Fruit fly (Drosophila melanogaster) whole organism, embryonic: ENCODE measurements around the gene CG16749.
A peak's percentile ranks its signal among the peaks of the same experiment; 100 is the strongest.

ENCODE experiments used
- ATbp ChIP-seq: fragments of 200-800 bp; sonication (Bioruptor generic); optimal IDR thresholded peaks from 2 replicates; lab custom pipeline; 2017; ENCODE audit warnings: missing biosample characterization, mild to moderate bottlenecking, missing genetic modification characterization, missing genetic modification reagents
- Bdp1 ChIP-seq: fragments of 200-800 bp; sonication (Bioruptor generic); optimal IDR thresholded peaks from 3 replicates; lab custom pipeline; 2016; ENCODE audit warnings: missing biosample characterization, missing genetic modification characterization
- BtbVII ChIP-seq: fragments of 200-800 bp; sonication (Bioruptor generic); optimal IDR thresholded peaks from 3 replicates; lab custom pipeline; 2017; ENCODE audit warnings: missing biosample characterization, mild to moderate bottlenecking, missing genetic modification characterization
- C15 ChIP-seq: fragments of 200-800 bp; sonication (Bioruptor generic); IDR thresholded peaks from 3 replicates; pipeline ENCODE4 v1.3.6; 2022; ENCODE audit warnings: missing biosample characterization, missing genetic modification characterization
- CG10147 ChIP-seq: fragments of 200-800 bp; sonication (Bioruptor generic); optimal IDR thresholded peaks from 2 replicates; lab custom pipeline; 2019; ENCODE audit warnings: missing biosample characterization, mild to moderate bottlenecking, missing genetic modification characterization, moderate library complexity
- CG1024 ChIP-seq: fragments of 200-800 bp; sonication (Bioruptor generic); IDR thresholded peaks from 2 replicates; pipeline ENCODE4 v1.3.6; 2022; ENCODE audit warnings: missing biosample characterization, missing genetic modification characterization
- CG10267 ChIP-seq: fragments of 200-800 bp; sonication (Bioruptor generic); optimal IDR thresholded peaks from 2 replicates; lab custom pipeline; 2018; ENCODE audit warnings: missing biosample characterization, mild to moderate bottlenecking, missing genetic modification characterization, moderate library complexity
- CG10366 ChIP-seq: fragments of 200-800 bp; sonication (Bioruptor generic); IDR thresholded peaks from 2 replicates; pipeline ENCODE4 v1.3.6; 2022; ENCODE audit warnings: missing biosample characterization, missing genetic modification characterization
- CG11085 ChIP-seq: fragments of 200-800 bp; sonication (Bioruptor generic); IDR thresholded peaks from 2 replicates; pipeline ENCODE4 v1.3.6; 2022; ENCODE audit warnings: missing biosample characterization, missing genetic modification characterization
- CG12391 ChIP-seq: fragments of 200-800 bp; sonication (Bioruptor generic); optimal IDR thresholded peaks from 3 replicates; lab custom pipeline; 2018; ENCODE audit warnings: missing biosample characterization, mild to moderate bottlenecking, missing genetic modification characterization, moderate library complexity
- CG12769 ChIP-seq: fragments of 200-800 bp; sonication (Bioruptor generic); optimal IDR thresholded peaks from 2 replicates; lab custom pipeline; 2019; ENCODE audit warnings: missing biosample characterization, mild to moderate bottlenecking, missing genetic modification characterization, moderate library complexity
- CG14710 ChIP-seq: fragments of 200-800 bp; sonication (Bioruptor generic); optimal IDR thresholded peaks from 3 replicates; lab custom pipeline; 2019; ENCODE audit warnings: missing biosample characterization, mild to moderate bottlenecking, missing genetic modification characterization, moderate library complexity
- CG15601 ChIP-seq: fragments of 200-800 bp; sonication (Bioruptor generic); optimal IDR thresholded peaks from 3 replicates; lab custom pipeline; 2019; ENCODE audit warnings: missing biosample characterization, mild to moderate bottlenecking, missing genetic modification characterization, moderate library complexity
- CG3163 ChIP-seq: fragments of 200-800 bp; sonication (Bioruptor generic); optimal IDR thresholded peaks from 3 replicates; lab custom pipeline; 2016; ENCODE audit warnings: missing biosample characterization, missing genetic modification characterization
- CG4282 ChIP-seq: fragments of 200-800 bp; sonication (Bioruptor generic); optimal IDR thresholded peaks from 2 replicates; lab custom pipeline; 2016; ENCODE audit warnings: missing biosample characterization, missing genetic modification characterization
- CG4328 ChIP-seq: fragments of 200-800 bp; sonication (Bioruptor generic); optimal IDR thresholded peaks from 3 replicates; lab custom pipeline; 2017; ENCODE audit warnings: missing biosample characterization, missing genetic modification reagents, missing genetic modification characterization
- CG4360 ChIP-seq: fragments of 200-800 bp; sonication (Bioruptor generic); IDR thresholded peaks from 2 replicates; pipeline ENCODE4 v1.3.6; 2022; ENCODE audit warnings: missing biosample characterization, missing genetic modification characterization
- CG7357 ChIP-seq: fragments of 200-800 bp; sonication (Bioruptor generic); IDR thresholded peaks from 3 replicates; pipeline ENCODE4 v1.3.6; 2022; ENCODE audit warnings: missing biosample characterization, missing genetic modification characterization
- CrebB ChIP-seq: fragments of 200-800 bp; sonication (Bioruptor generic); optimal IDR thresholded peaks from 3 replicates; lab custom pipeline; 2018; ENCODE audit warnings: missing biosample characterization, mild to moderate bottlenecking, missing genetic modification characterization
- D ChIP-seq, 2 experiments: fragments of 200-800 bp in 1 of 2; fragments of >200 bp in 1 of 2; sonication (Bioruptor generic) in 1 of 2; optimal IDR thresholded peaks; 2 replicates in 1 of 2; 3 replicates in 1 of 2; lab custom pipeline; 2017; ENCODE audit warnings: mild to moderate bottlenecking in 1 of 2, missing biosample characterization in 1 of 2, missing genetic modification characterization in 1 of 2, missing genetic modification reagents in 1 of 2
- Dfd ChIP-seq, 2 experiments: fragments of >200 bp; optimal IDR thresholded peaks; 2 replicates each; lab custom pipeline; 2017; ENCODE audit warnings: missing biosample characterization in 2 of 2, missing genetic modification characterization in 2 of 2
- Dip2 ChIP-seq: fragments of 200-800 bp; sonication (Bioruptor generic); IDR thresholded peaks from 2 replicates; pipeline ENCODE4 v1.3.6; 2022; ENCODE audit warnings: missing biosample characterization, missing genetic modification characterization
- Dip3 ChIP-seq: fragments of 200-800 bp; sonication (Bioruptor generic); optimal IDR thresholded peaks from 3 replicates; lab custom pipeline; 2016; ENCODE audit warnings: missing biosample characterization, missing genetic modification characterization
- Ets65A ChIP-seq: fragments of 200-800 bp; sonication (Bioruptor generic); peaks from one replicate; lab custom pipeline; 2016; ENCODE audit warnings: missing biosample characterization, missing genetic modification characterization
- Hr78 ChIP-seq, 2 experiments: fragments of 200-800 bp in 1 of 2; fragments of >200 bp in 1 of 2; sonication (Bioruptor generic) in 1 of 2; optimal IDR thresholded peaks; 2 replicates each; lab custom pipeline; 2017 to 2019; ENCODE audit warnings: missing biosample characterization in 2 of 2, missing genetic modification characterization in 2 of 2, mild to moderate bottlenecking in 1 of 2, moderate library complexity in 1 of 2
- Lhr ChIP-seq: fragments of 200-800 bp; sonication (Bioruptor generic); optimal IDR thresholded peaks from 3 replicates; lab custom pipeline; 2017; ENCODE audit warnings: mild to moderate bottlenecking, missing biosample characterization, missing genetic modification reagents, missing genetic modification characterization
- Optix ChIP-seq: fragments of 200-800 bp; sonication (Bioruptor generic); IDR thresholded peaks from 3 replicates; pipeline ENCODE4 v1.3.6; 2022; ENCODE audit warnings: missing biosample characterization, missing genetic modification characterization
- Poxn ChIP-seq: fragments of 200-800 bp; sonication (Bioruptor generic); IDR thresholded peaks from 2 replicates; pipeline ENCODE4 v1.3.6; 2022; ENCODE audit warnings: missing biosample characterization, missing genetic modification characterization
- Side ChIP-seq: fragments of 200-800 bp; sonication (Bioruptor generic); optimal IDR thresholded peaks from 2 replicates; lab custom pipeline; 2016; ENCODE audit warnings: missing biosample characterization, missing genetic modification characterization
- Six4 ChIP-seq: fragments of 200-800 bp; sonication (Bioruptor generic); optimal IDR thresholded peaks from 2 replicates; lab custom pipeline; 2016; ENCODE audit warnings: missing biosample characterization, missing genetic modification characterization
- Sox102F ChIP-seq: fragments of 200-800 bp; sonication (Bioruptor generic); optimal IDR thresholded peaks from 2 replicates; lab custom pipeline; 2018; ENCODE audit warnings: missing biosample characterization, mild to moderate bottlenecking, missing genetic modification characterization, moderate library complexity
- aop ChIP-seq: fragments of 200-800 bp; sonication (Bioruptor generic); IDR thresholded peaks from 2 replicates; pipeline ENCODE4 v1.3.6; 2022; ENCODE audit warnings: missing biosample characterization, missing genetic modification characterization
- ash1 ChIP-seq: fragments of 200-800 bp; sonication (Bioruptor generic); optimal IDR thresholded peaks from 2 replicates; lab custom pipeline; 2018; ENCODE audit warnings: missing biosample characterization, mild to moderate bottlenecking, missing genetic modification characterization
- croc ChIP-seq: fragments of 200-800 bp; sonication (Bioruptor generic); conservative IDR thresholded peaks from 3 replicates; pipeline ENCODE4 v1.3.6; 2022; ENCODE audit warnings: missing biosample characterization, missing genetic modification characterization
- dmrt11E ChIP-seq: fragments of 200-800 bp; sonication (Bioruptor generic); optimal IDR thresholded peaks from 3 replicates; lab custom pipeline; 2018; ENCODE audit warnings: missing biosample characterization, mild to moderate bottlenecking, missing genetic modification characterization, moderate library complexity
- fru ChIP-seq: fragments of >200 bp; optimal IDR thresholded peaks from 2 replicates; lab custom pipeline; 2017
- lab ChIP-seq: fragments of 200-800 bp; sonication (Bioruptor generic); optimal IDR thresholded peaks from 3 replicates; lab custom pipeline; 2017; ENCODE audit warnings: missing biosample characterization, missing genetic modification characterization, mild to moderate bottlenecking, moderate library complexity, missing genetic modification reagents
- lola ChIP-seq, 3 experiments: fragments of >200 bp in 2 of 3; fragments of 200-800 bp in 1 of 3; sonication (Bioruptor generic) in 1 of 3; optimal IDR thresholded peaks; 2 replicates each; lab custom pipeline; 2017 to 2019; ENCODE audit warnings: missing biosample characterization in 3 of 3, missing genetic modification characterization in 3 of 3, mild to moderate bottlenecking in 1 of 3, moderate library complexity in 1 of 3
- otp ChIP-seq: fragments of 200-800 bp; sonication (Bioruptor generic); IDR thresholded peaks from 3 replicates; pipeline ENCODE4, ENCODE4 v1.3.6; 2022; ENCODE audit warnings: missing biosample characterization, missing genetic modification characterization
- pfk ChIP-seq: fragments of 200-800 bp; sonication (Bioruptor generic); optimal IDR thresholded peaks from 2 replicates; lab custom pipeline; 2018; ENCODE audit warnings: missing biosample characterization, mild to moderate bottlenecking, missing genetic modification characterization, moderate library complexity
- ranshi ChIP-seq: fragments of 200-800 bp; sonication (Bioruptor generic); IDR thresholded peaks from 2 replicates; pipeline ENCODE4 v1.3.6; 2022; ENCODE audit warnings: missing biosample characterization, missing genetic modification characterization
- repo ChIP-seq: fragments of 200-800 bp; sonication (Bioruptor generic); optimal IDR thresholded peaks from 2 replicates; lab custom pipeline; 2016; ENCODE audit warnings: missing biosample characterization, missing genetic modification characterization
- salm ChIP-seq: fragments of 200-800 bp; sonication (Bioruptor generic); optimal IDR thresholded peaks from 2 replicates; lab custom pipeline; 2018; ENCODE audit warnings: missing biosample characterization, mild to moderate bottlenecking, missing genetic modification characterization
- schlank ChIP-seq: fragments of 200-800 bp; sonication (Bioruptor generic); optimal IDR thresholded peaks from 2 replicates; lab custom pipeline; 2018; ENCODE audit warnings: missing biosample characterization, mild to moderate bottlenecking, missing genetic modification characterization
- sima ChIP-seq: fragments of 200-800 bp; sonication (Bioruptor generic); optimal IDR thresholded peaks from 2 replicates; lab custom pipeline; 2016; ENCODE audit warnings: missing biosample characterization, missing genetic modification characterization
- slou ChIP-seq: fragments of 200-800 bp; sonication (Bioruptor generic); optimal IDR thresholded peaks from 3 replicates; lab custom pipeline; 2016; ENCODE audit warnings: missing biosample characterization, missing genetic modification characterization
- stwl ChIP-seq: fragments of 200-800 bp; sonication (Bioruptor generic); optimal IDR thresholded peaks from 3 replicates; lab custom pipeline; 2018; ENCODE audit warnings: missing biosample characterization, mild to moderate bottlenecking, missing genetic modification characterization, moderate library complexity
- sug ChIP-seq: fragments of 200-800 bp; optimal IDR thresholded peaks from 2 replicates; lab custom pipeline; 2019; ENCODE audit warnings: missing biosample characterization, mild to moderate bottlenecking, missing genetic modification characterization, moderate library complexity
- tll ChIP-seq, 2 experiments: fragments of 200-800 bp in 1 of 2; fragments of >200 bp in 1 of 2; sonication (Bioruptor generic) in 1 of 2; optimal IDR thresholded peaks; 2 replicates each; lab custom pipeline; 2017 to 2019; ENCODE audit warnings: missing biosample characterization in 2 of 2, missing genetic modification characterization in 2 of 2, mild to moderate bottlenecking in 1 of 2, moderate library complexity in 1 of 2

The CG16749 gene

dm6 chr3R:9378644-9379411 is 47.1 kb upstream of the CG16749 start (continued):
- TF ChIP-seq stwl (tag; lab: Kevin White, UChicago) (no peak), Side (no peak), CG1024 (no peak), CG14710 (tag; lab: Kevin White, UChicago) (peak; percentile 87), CG15601 (peak; percentile 78), D (optimal IDR thresholded peaks at IDR 0.05; lab: Kevin White, UChicago) (no peak), D (GFP tag; optimal IDR thresholded peaks at IDR 0.05; lab: Kevin White, UChicago) (peak; percentile 74), croc (GFP tag; lab: Robert Waterston, UW) (peak; percentile 54; the same call in 2 of the 3 replicates), pfk (no peak), Ets65A (GFP tag; lab: Kevin White, UChicago) (peak; percentile 32), CG4328 (GFP tag; lab: Kevin White, UChicago) (peak; percentile 35), Sox102F (GFP tag; lab: Kevin White, UChicago) (no peak), Poxn (GFP tag; lab: Robert Waterston, UW) (no peak), CG10366 (GFP tag; lab: Robert Waterston, UW) (no peak), CrebB (tag; lab: Kevin White, UChicago) (no peak), CG4360 (GFP tag; lab: Robert Waterston, UW) (no peak), ash1 (no peak), ranshi (peak; percentile 32; the same call in 1 of the 2 replicates), CG12769 (tag; lab: Kevin White, UChicago) (no peak), C15 (GFP tag; lab: Robert Waterston, UW) (no peak), Dfd (GFP tag; optimal IDR thresholded peaks at IDR 0.05; lab: Kevin White, UChicago) (no peak), Lhr (GFP tag; lab: Kevin White, UChicago) (peak; percentile 10), Hr78 (GFP tag; optimal IDR thresholded peaks at IDR 0.05; lab: Kevin White, UChicago) (peak in 1 of 2 experiments; percentile 54), Optix (GFP tag; lab: Robert Waterston, UW) (0 out of 3 replicates have a peak, but pooled peaks have one; percentile 19), fru (lab: Kevin White, UChicago) (no peak), CG7357 (GFP tag; lab: Robert Waterston, UW) (peak; percentile 32; the same call in 1 of the 3 replicates), sug (no peak), CG3163 (GFP tag; lab: Kevin White, UChicago) (no peak), Bdp1 (GFP tag; lab: Kevin White, UChicago) (no peak), aop (GFP tag; lab: Robert Waterston, UW) (no peak), dmrt11E (tag; lab: Kevin White, UChicago) (peak; percentile 93), lab (GFP tag; lab: Kevin White, UChicago) (peak; percentile 27), CG10147 (GFP tag; lab: Kevin White, UChicago) (no peak), sima (no peak), schlank (tag; lab: Kevin White, UChicago) (no peak), CG4282 (GFP tag; lab: Kevin White, UChicago) (no peak), Dip3 (GFP tag; lab: Kevin White, UChicago) (no peak), ATbp (GFP tag; lab: Kevin White, UChicago) (peak; percentile 46), salm (tag; lab: Kevin White, UChicago) (peak; percentile 4), tll (GFP tag; optimal IDR thresholded peaks at IDR 0.05; lab: Kevin White, UChicago) (peak in 1 of 2 experiments; percentile 81), slou (GFP tag; lab: Kevin White, UChicago) (no peak), CG12391 (tag; lab: Kevin White, UChicago) (peak; percentile 76), BtbVII (no peak), CG11085 (GFP tag; lab: Robert Waterston, UW) (no peak), repo (no peak), otp (no peak), Dip2 (GFP tag; lab: Robert Waterston, UW) (no peak), Six4 (no peak), lola (GFP tag; optimal IDR thresholded peaks at IDR 0.05; lab: Kevin White, UChicago) (peak in 1 of 3 experiments; percentile 90), CG10267 (tag; lab: Kevin White, UChicago) (peak; percentile 86)
